Worm (Caenorhabditis elegans) whole organism, late embryonic: ENCODE results near the gene let-60.

ENCODE experiments used
- ahr-1 ChIP-seq: sonication (generic microtip); optimal IDR thresholded peaks from 2 replicates; lab custom pipeline; 2016; ENCODE audit warnings: missing genetic modification characterization, missing compliant biosample characterization
- ama-1 ChIP-seq: fragments of 150-350 bp; optimal IDR thresholded peaks from 2 replicates; lab custom pipeline; 2014
- ceh-2 ChIP-seq: sonication (generic microtip); optimal IDR thresholded peaks from 2 replicates; lab custom pipeline; 2016; ENCODE audit warnings: missing genotype, missing genetic modification characterization, missing compliant biosample characterization
- ceh-24 ChIP-seq: sonication (generic microtip); optimal IDR thresholded peaks from 2 replicates; lab custom pipeline; 2016; ENCODE audit warnings: mild to moderate bottlenecking, missing genetic modification characterization, missing compliant biosample characterization
- dmd-4 ChIP-seq: sonication (generic microtip); optimal IDR thresholded peaks from 2 replicates; lab custom pipeline; 2016; ENCODE audit warnings: borderline replicate concordance, missing genetic modification characterization, missing compliant biosample characterization
- dve-1 ChIP-seq: sonication (generic microtip); optimal IDR thresholded peaks from 2 replicates; lab custom pipeline; 2017; ENCODE audit warnings: antibody characterized with exemption, mild to moderate bottlenecking, missing genetic modification characterization, missing compliant biosample characterization
- fkh-10 ChIP-seq: fragments of 150-350 bp; optimal IDR thresholded peaks from 2 replicates; lab custom pipeline; 2014; ENCODE audit warnings: missing biosample characterization, missing genetic modification reagents, missing genetic modification characterization
- nhr-11 ChIP-seq: fragments of 150-350 bp; optimal IDR thresholded peaks from 2 replicates; lab custom pipeline; 2014; ENCODE audit warnings: missing biosample characterization, missing genetic modification characterization
- odd-2 ChIP-seq: sonication (generic microtip); optimal IDR thresholded peaks from 2 replicates; lab custom pipeline; 2017; ENCODE audit warnings: antibody characterized with exemption, mild to moderate bottlenecking, missing genetic modification characterization, missing compliant biosample characterization
- pax-1 ChIP-seq: fragments of 150-350 bp; optimal IDR thresholded peaks from 2 replicates; lab custom pipeline; 2014; ENCODE audit warnings: missing biosample characterization, missing genetic modification characterization
- pha-4 ChIP-seq: fragments of 150-350 bp; optimal IDR thresholded peaks from 2 replicates; lab custom pipeline; 2018; ENCODE audit warnings: missing biosample characterization, missing genetic modification reagents, missing genetic modification characterization
- rnt-1 ChIP-seq: sonication (generic microtip); optimal IDR thresholded peaks from 2 replicates; lab custom pipeline; 2016; ENCODE audit warnings: missing genetic modification characterization, missing compliant biosample characterization

- TF ChIP-seq pax-1 (tag; lab: Kevin White, UChicago) (no peak), odd-2 (tag; lab: Kevin White, UChicago) (no peak), ceh-2 (tag; lab: Kevin White, UChicago) (no peak), fkh-10 (GFP tag; lab: Kevin White, UChicago) (no peak), ama-1 (lab: Kevin White, UChicago) (no peak), dve-1 (no peak), nhr-11 (no peak), ceh-24 (tag; lab: Kevin White, UChicago) (no peak), dmd-4 (tag; lab: Kevin White, UChicago) (no peak), pha-4 (tag; lab: Kevin White, UChicago) (no peak), ahr-1 (tag; lab: Kevin White, UChicago) (no peak), rnt-1 (no peak)
Measured at ce11 chrIV:11656144-11656780, 34.6 kb downstream of the let-60 start, which contains the start of gene ZK809.5.
